Worm (Caenorhabditis elegans) whole organism, L4 larva: Measurements from ENCODE around the gene T05B4.8.

Experiments used
- R02D3.7 ChIP-seq: fragments of 150-350 bp; sonication (generic microtip); optimal IDR thresholded peaks from 3 replicates; lab custom pipeline; 2014; ENCODE audit warnings: missing biosample characterization, missing genetic modification characterization
- T20F7.1 ChIP-seq: fragments of 200-800 bp; sonication (Bioruptor generic); optimal IDR thresholded peaks from 2 replicates; lab custom pipeline; 2018; ENCODE audit warnings: mild to moderate bottlenecking, missing genetic modification characterization, missing compliant biosample characterization
- ZK546.5 ChIP-seq, 2 experiments: sonication (generic microtip); optimal IDR thresholded peaks; 2 replicates each; lab custom pipeline; 2017; ENCODE audit warnings: missing biosample characterization in 2 of 2, missing genetic modification characterization in 2 of 2
- aha-1 ChIP-seq: fragments of 150-350 bp; peaks from one replicate; lab custom pipeline; 2014; ENCODE audit warnings: missing biosample characterization, missing genetic modification characterization
- attf-4 ChIP-seq: sonication (generic microtip); optimal IDR thresholded peaks from 3 replicates; lab custom pipeline; 2017; ENCODE audit warnings: missing biosample characterization, missing genetic modification characterization
- ceh-44 ChIP-seq: fragments of 200-800 bp; sonication (Bioruptor generic); IDR thresholded peaks from 2 replicates; pipeline ENCODE4 v1.3.6; 2022; ENCODE audit warnings: missing genetic modification reagents, missing genetic modification characterization, missing compliant biosample characterization
- ceh-82 ChIP-seq: sonication (generic microtip); optimal IDR thresholded peaks from 2 replicates; lab custom pipeline; 2017; ENCODE audit warnings: missing biosample characterization, missing genetic modification characterization
- ces-1 ChIP-seq: fragments of 150-350 bp; sonication (generic microtip); optimal IDR thresholded peaks from 4 replicates; lab custom pipeline; 2014; ENCODE audit warnings: missing biosample characterization, missing genetic modification reagents, missing genetic modification characterization
- cey-2 ChIP-seq: sonication (generic microtip); optimal IDR thresholded peaks from 3 replicates; lab custom pipeline; 2017; ENCODE audit warnings: missing genetic modification characterization, mild to moderate bottlenecking, missing compliant biosample characterization, antibody characterized with exemption, borderline replicate concordance; ENCODE audit not compliant: insufficient read depth
- daf-16 ChIP-seq, 3 experiments: sonication (generic microtip); optimal IDR thresholded peaks; 2 replicates each; lab custom pipeline; 2016 to 2017; ENCODE audit warnings: missing genetic modification characterization in 3 of 3, missing genetic modification reagents in 3 of 3, mild to moderate bottlenecking in 2 of 3, missing compliant biosample characterization in 2 of 3, missing biosample characterization in 1 of 3, moderate library complexity in 1 of 3
- dpl-1 ChIP-seq: fragments of 150-350 bp; optimal IDR thresholded peaks from 2 replicates; lab custom pipeline; 2014; ENCODE audit warnings: missing biosample characterization, missing genetic modification reagents, missing genetic modification characterization
- egl-43 ChIP-seq: fragments of 200-800 bp; sonication (Bioruptor generic); IDR thresholded peaks from 2 replicates; pipeline ENCODE4 v1.3.6; 2022; ENCODE audit warnings: missing genetic modification reagents, missing genetic modification characterization, missing compliant biosample characterization
- hif-1 ChIP-seq, 2 experiments: sonication (generic microtip); optimal IDR thresholded peaks; 2 replicates each; lab custom pipeline; 2016 to 2017; ENCODE audit warnings: missing compliant biosample characterization in 2 of 2, missing genetic modification characterization in 2 of 2, missing genetic modification reagents in 2 of 2, missing genotype in 2 of 2, mild to moderate bottlenecking in 1 of 2
- hlh-11 ChIP-seq: fragments of 200-800 bp; sonication (Bioruptor generic); optimal IDR thresholded peaks from 2 replicates; lab custom pipeline; 2018; ENCODE audit warnings: mild to moderate bottlenecking, missing genetic modification characterization, missing compliant biosample characterization
- hlh-30 ChIP-seq: sonication (generic microtip); optimal IDR thresholded peaks from 2 replicates; lab custom pipeline; 2017; ENCODE audit warnings: antibody characterized with exemption, mild to moderate bottlenecking, missing genetic modification characterization, missing compliant biosample characterization; ENCODE audit not compliant: insufficient read depth
- lin-38 ChIP-seq: fragments of 200-800 bp; sonication (Bioruptor generic); IDR thresholded peaks from 2 replicates; pipeline ENCODE4 v1.3.6; 2022; ENCODE audit warnings: missing genetic modification reagents, missing genetic modification characterization, missing compliant biosample characterization
- lsy-2 ChIP-seq, 2 experiments: fragments of 150-350 bp in 1 of 2; sonication (generic microtip) in 1 of 2; optimal IDR thresholded peaks; 2 replicates each; lab custom pipeline; 2014 to 2017; ENCODE audit warnings: missing biosample characterization in 2 of 2, missing genetic modification characterization in 2 of 2
- madf-9 ChIP-seq: fragments of 200-800 bp; sonication (Bioruptor generic); conservative IDR thresholded peaks from 2 replicates; pipeline ENCODE4 v1.3.6; 2022; ENCODE audit warnings: missing genetic modification reagents, missing genetic modification characterization, missing compliant biosample characterization
- mep-1 ChIP-seq: fragments of 150-350 bp; sonication (generic microtip); optimal IDR thresholded peaks from 3 replicates; lab custom pipeline; 2014; ENCODE audit warnings: missing biosample characterization, missing genetic modification characterization
- mes-2 ChIP-seq: sonication (generic microtip); optimal IDR thresholded peaks from 2 replicates; lab custom pipeline; 2016; ENCODE audit warnings: missing genotype, mild to moderate bottlenecking, missing genetic modification characterization, missing compliant biosample characterization; ENCODE audit not compliant: poor library complexity, severe bottlenecking
- mxl-3 ChIP-seq: fragments of 200-800 bp; sonication (Bioruptor generic); optimal IDR thresholded peaks from 2 replicates; lab custom pipeline; 2018; ENCODE audit warnings: mild to moderate bottlenecking, missing genetic modification characterization, missing compliant biosample characterization
- nhr-10 ChIP-seq: fragments of 150-350 bp; optimal IDR thresholded peaks from 2 replicates; lab custom pipeline; 2014; ENCODE audit warnings: missing biosample characterization, missing genetic modification characterization
- nhr-11 ChIP-seq: fragments of 150-350 bp; optimal IDR thresholded peaks from 2 replicates; lab custom pipeline; 2014; ENCODE audit warnings: missing biosample characterization, missing genetic modification characterization
- nhr-25 ChIP-seq: sonication (generic microtip); optimal IDR thresholded peaks from 2 replicates; lab custom pipeline; 2017; ENCODE audit warnings: missing genetic modification characterization, mild to moderate bottlenecking, missing compliant biosample characterization, antibody characterized with exemption, moderate library complexity, borderline replicate concordance; ENCODE audit not compliant: insufficient read depth
- nhr-28 ChIP-seq: fragments of 150-350 bp; optimal IDR thresholded peaks from 2 replicates; lab custom pipeline; 2014; ENCODE audit warnings: missing biosample characterization, missing genetic modification characterization
- pha-4 ChIP-seq, 2 experiments: fragments of 150-350 bp in 1 of 2; fragments of 200-800 bp in 1 of 2; sonication (Bioruptor generic) in 1 of 2; IDR thresholded peaks in 1 of 2; optimal IDR thresholded peaks in 1 of 2; 2 replicates each; pipeline versions ENCODE4 v1.3.6 to Lab custom; 2014 to 2022; ENCODE audit warnings: missing genetic modification characterization in 2 of 2, missing genetic modification reagents in 2 of 2, missing biosample characterization in 1 of 2, missing compliant biosample characterization in 1 of 2
- pqm-1 ChIP-seq: sonication (generic microtip); optimal IDR thresholded peaks from 2 replicates; lab custom pipeline; 2017; ENCODE audit warnings: missing biosample characterization, missing genetic modification characterization
- rbr-2 ChIP-seq: sonication (generic microtip); optimal IDR thresholded peaks from 2 replicates; lab custom pipeline; 2016; ENCODE audit warnings: missing genotype, missing genetic modification characterization, missing compliant biosample characterization
- set-16 ChIP-seq: fragments of 200-800 bp; sonication (Bioruptor generic); IDR thresholded peaks from 2 replicates; pipeline ENCODE4 v1.3.6; 2022; ENCODE audit warnings: missing genetic modification reagents, missing genetic modification characterization, missing compliant biosample characterization
- snpc-1.2 ChIP-seq: fragments of 200-800 bp; sonication (Bioruptor generic); IDR thresholded peaks from 2 replicates; pipeline ENCODE4 v1.3.6; 2022; ENCODE audit warnings: missing genetic modification reagents, missing genetic modification characterization, missing compliant biosample characterization
- tra-1 ChIP-seq: fragments of 200-800 bp; sonication (Bioruptor generic); IDR thresholded peaks from 2 replicates; pipeline ENCODE4 v1.3.6; 2022; ENCODE audit warnings: missing genetic modification reagents, missing genetic modification characterization, missing compliant biosample characterization
- unc-62 ChIP-seq, 3 experiments: fragments of 150-350 bp in 1 of 3; sonication (generic microtip); optimal IDR thresholded peaks in 2 of 3; peaks in 1 of 3; 1 replicate in 1 of 3; 2 replicates in 2 of 3; lab custom pipeline; 2014 to 2017; ENCODE audit warnings: missing biosample characterization in 3 of 3, missing genetic modification characterization in 3 of 3, missing genetic modification reagents in 3 of 3, missing genotype in 1 of 3
- vab-7 ChIP-seq: fragments of 200-800 bp; sonication (Bioruptor generic); IDR thresholded peaks from 2 replicates; pipeline ENCODE4 v1.3.6; 2022; ENCODE audit warnings: missing genetic modification reagents, missing genetic modification characterization, missing compliant biosample characterization
- zip-2 ChIP-seq: fragments of 150-350 bp; optimal IDR thresholded peaks from 2 replicates; lab custom pipeline; 2014; ENCODE audit warnings: missing biosample characterization, missing genetic modification characterization

The T05B4.8 gene

DNA sequence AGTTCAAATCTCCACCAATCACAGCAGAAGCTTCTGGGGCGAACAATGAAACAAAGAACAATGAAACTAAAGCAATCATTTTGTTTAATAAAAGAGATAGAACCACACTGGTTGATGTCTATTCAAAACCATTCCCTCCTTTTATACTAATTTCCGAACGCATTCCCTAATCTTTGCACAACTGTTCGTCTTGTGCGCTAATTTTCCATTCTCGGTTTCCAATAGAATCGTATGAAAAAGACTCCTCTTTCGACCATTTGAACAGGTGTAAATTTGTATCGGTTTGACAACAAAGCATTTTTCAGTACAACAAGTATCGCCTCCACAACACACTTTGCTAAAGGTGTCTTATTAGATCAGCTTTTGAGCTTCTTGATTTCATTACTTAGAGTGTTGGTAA is at the start of gene T05B4.8:
TSS of gene T05B4.8 (minus strand) at position 101 of the 400 bp plus-strand sequence.
- peak; percentile 7 for TF ChIP-seq aha-1 (tag; lab: Kevin White, UChicago)
- TF ChIP-seq ceh-82 (tag; lab: Kevin White, UChicago): no peak
- TF ChIP-seq, all 104 proteins: peak for 1

- TF ChIP-seq mep-1 (tag; lab: Kevin White, UChicago) (no peak), set-16 (GFP tag; lab: Robert Waterston, UW) (no peak), tra-1 (GFP tag; lab: Robert Waterston, UW) (no peak), rbr-2 (tag; lab: Kevin White, UChicago) (no peak), snpc-1.2 (GFP tag; lab: Robert Waterston, UW) (no peak), nhr-10 (tag; lab: Kevin White, UChicago) (no peak), ceh-44 (GFP tag; lab: Robert Waterston, UW) (no peak), pqm-1 (tag; lab: Kevin White, UChicago) (peak; percentile 7), lin-38 (GFP tag; lab: Robert Waterston, UW) (no peak), aha-1 (tag; lab: Kevin White, UChicago) (no peak), hlh-30 (tag; lab: Kevin White, UChicago) (no peak), ZK546.5 (tag; optimal IDR thresholded peaks at IDR 0.05; lab: Kevin White, UChicago) (no peak), lsy-2 (tag; optimal IDR thresholded peaks at IDR 0.05; lab: Kevin White, UChicago) (no peak), T20F7.1 (GFP tag; lab: Kevin White, UChicago) (no peak), ces-1 (no peak), pha-4 (GFP tag; IDR thresholded peaks at IDR 0.05; lab: Robert Waterston, UW) (no peak), pha-4 (tag; optimal IDR thresholded peaks at IDR 0.05; lab: Kevin White, UChicago) (peak; percentile 8), zip-2 (tag; lab: Kevin White, UChicago) (peak; percentile 96), daf-16 (GFP tag; optimal IDR thresholded peaks at IDR 0.05; lab: Kevin White, UChicago) (no peak), daf-16 (tag; optimal IDR thresholded peaks at IDR 0.05; lab: Kevin White, UChicago) (peak; percentile 30), attf-4 (no peak), hif-1 (tag; optimal IDR thresholded peaks at IDR 0.05; lab: Kevin White, UChicago) (peak in 1 of 2 experiments; percentile 21)
Observed at ce11 chrV:4164504-4164959, 48.6 kb upstream of the T05B4.8 start, which contains the start of gene Y45G5AM.3. Gene Y45G5AM.3, plus strand, starts transcription at chrV:4164554.

DNA sequence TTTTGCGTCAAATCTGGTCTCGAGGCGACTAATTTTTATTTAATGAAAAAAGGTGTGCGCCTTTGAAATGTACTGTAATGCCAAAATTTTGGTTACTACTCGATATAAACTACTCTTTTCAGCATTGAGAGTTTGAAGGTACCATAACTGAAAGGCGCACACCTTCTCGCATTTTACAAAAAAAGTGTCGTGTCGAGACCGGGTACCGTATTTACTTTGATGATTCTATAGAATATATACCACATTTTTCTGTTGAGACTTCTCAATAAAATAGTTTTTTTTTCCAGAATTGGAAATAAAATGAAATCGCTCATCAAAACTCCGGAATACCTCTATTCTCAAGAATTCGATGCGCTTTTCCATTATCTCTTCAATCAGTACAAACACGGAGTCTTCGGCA is 47.0 kb upstream of the T05B4.8 start, which contains the start of gene Y45G5AM.4:
TSS of gene Y45G5AM.4 (plus strand) at position 301 of the 400 bp plus-strand sequence.
- TF ChIP-seq cey-2 (no peak), nhr-25 (tag; lab: Kevin White, UChicago) (no peak), vab-7 (GFP tag; lab: Robert Waterston, UW) (no peak), ceh-82 (tag; lab: Kevin White, UChicago) (no peak), R02D3.7 (tag; lab: Kevin White, UChicago) (no peak), egl-43 (GFP tag; lab: Robert Waterston, UW) (no peak)

- TF ChIP-seq madf-9: no peak
- peak in 1 of 2 experiments; percentile 27 for TF ChIP-seq unc-62 (GFP tag; optimal IDR thresholded peaks at IDR 0.05 in 1 of 2; lab: Kevin White, UChicago)
- TF ChIP-seq unc-62 (tag; optimal IDR thresholded peaks at IDR 0.05; lab: Kevin White, UChicago): no peak
Observed at ce11 chrV:4160086-4160485, 44.1 kb upstream of the T05B4.8 start, which contains the start of gene Y45G5AM.5. Gene Y45G5AM.5, plus strand, starts transcription at chrV:4160386.

- TF ChIP-seq dpl-1 (GFP tag; lab: Kevin White, UChicago): no peak
- TF ChIP-seq unc-62 (GFP tag; optimal IDR thresholded peaks at IDR 0.05 in 1 of 2; lab: Kevin White, UChicago): peak in 1 of 2 experiments; percentile 72
- TF ChIP-seq unc-62 (tag; optimal IDR thresholded peaks at IDR 0.05; lab: Kevin White, UChicago): no peak
- no peak for TF ChIP-seq set-16 (GFP tag; lab: Robert Waterston, UW)
- TF ChIP-seq lsy-2 (tag; optimal IDR thresholded peaks at IDR 0.05; lab: Kevin White, UChicago): no peak
- peak; percentile 46 for TF ChIP-seq hlh-11
- no peak for TF ChIP-seq hlh-30 (tag; lab: Kevin White, UChicago)
- peak in 1 of 2 experiments; percentile 40 for TF ChIP-seq daf-16 (GFP tag; optimal IDR thresholded peaks at IDR 0.05; lab: Kevin White, UChicago)
- no peak for TF ChIP-seq daf-16 (tag; optimal IDR thresholded peaks at IDR 0.05; lab: Kevin White, UChicago)
- TF ChIP-seq nhr-11 (tag; lab: Kevin White, UChicago): peak; percentile 20
- peak; percentile 13 for TF ChIP-seq mxl-3 (GFP tag; lab: Kevin White, UChicago)
- peak; percentile 32 for TF ChIP-seq nhr-28 (tag; lab: Kevin White, UChicago)
- TF ChIP-seq mes-2 (tag; lab: Kevin White, UChicago): no peak
Observed at ce11 chrV:4157291-4157690, 41.3 kb upstream of the T05B4.8 start.
